Worm (Caenorhabditis elegans) whole organism, L4/young adult: ENCODE data around the gene F13D11.4.

Experiments
- W03F9.2 ChIP-seq: fragments of 150-350 bp; optimal IDR thresholded peaks from 2 replicates; lab custom pipeline; 2014; ENCODE audit warnings: missing biosample characterization, missing genetic modification characterization
- dao-5 ChIP-seq: sonication (generic microtip); optimal IDR thresholded peaks from 2 replicates; lab custom pipeline; 2016; ENCODE audit warnings: missing genotype, missing genetic modification characterization, moderate library complexity, missing compliant biosample characterization
- him-1 ChIP-seq: sonication (generic microtip); optimal IDR thresholded peaks from 2 replicates; lab custom pipeline; 2016; ENCODE audit warnings: missing genotype, missing genetic modification reagents, missing genetic modification characterization, missing compliant biosample characterization

DNA sequence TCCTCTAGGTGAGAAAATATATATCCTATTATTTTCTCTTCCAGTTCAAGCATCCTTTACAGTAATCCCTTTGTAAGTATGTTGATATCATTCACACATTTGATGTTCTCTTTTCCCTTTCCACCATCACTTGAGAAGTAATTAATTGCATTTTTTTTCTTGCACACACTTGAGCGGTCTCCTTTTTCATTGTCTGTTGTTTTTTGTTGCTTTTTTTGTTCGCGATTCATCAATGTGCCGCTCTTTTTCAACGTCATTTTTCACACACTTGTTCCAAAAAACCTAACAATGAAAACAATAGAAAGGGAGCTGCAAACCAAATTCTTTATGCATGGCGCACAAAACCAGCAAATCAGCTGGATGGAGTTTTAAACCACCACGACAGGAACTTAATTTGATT lies 41.0 kb upstream of the F13D11.4 start, which contains the start of gene F49E10.4:
- TF ChIP-seq him-1 (tag; lab: Kevin White, UChicago) (no peak), W03F9.2 (tag; lab: Kevin White, UChicago) (no peak), dao-5 (tag; lab: Kevin White, UChicago) (no peak)
